Worm (Caenorhabditis elegans) whole organism, mixed stage, embryonic: ENCODE measurements around the gene C53A3.3.

Experiments used
- elt-3 ChIP-seq: fragments of 150-350 bp; optimal IDR thresholded peaks from 2 replicates; lab custom pipeline; 2014; ENCODE audit warnings: missing biosample characterization, missing genetic modification characterization
- snpc-4 ChIP-seq: fragments of 150-350 bp; optimal IDR thresholded peaks from 2 replicates; lab custom pipeline; 2014; ENCODE audit warnings: missing biosample characterization, missing genetic modification characterization
- ztf-11 ChIP-seq: fragments of 150-350 bp; optimal IDR thresholded peaks from 2 replicates; lab custom pipeline; 2014; ENCODE audit warnings: missing biosample characterization, missing genetic modification characterization

ce11 chrV:5763787-5764186, 7.5 kb downstream of the C53A3.3 start, which contains the start of gene pgph-3:
- TF ChIP-seq elt-3 (no peak), ztf-11 (tag; lab: Kevin White, UChicago) (no peak), snpc-4 (no peak)
